Fruit fly (Drosophila melanogaster) whole organism, embryonic: Measurements from ENCODE around the gene CG34301.

Experiments
- Blimp-1 ChIP-seq: fragments of 200-800 bp; sonication (Bioruptor generic); optimal IDR thresholded peaks from 3 replicates; lab custom pipeline; 2018; ENCODE audit warnings: missing biosample characterization, missing genetic modification characterization, mild to moderate bottlenecking, moderate library complexity, missing genetic modification reagents
- CG10147 ChIP-seq: fragments of 200-800 bp; sonication (Bioruptor generic); optimal IDR thresholded peaks from 2 replicates; lab custom pipeline; 2019; ENCODE audit warnings: missing biosample characterization, mild to moderate bottlenecking, missing genetic modification characterization, moderate library complexity
- CG10209 ChIP-seq: fragments of 200-800 bp; sonication (Bioruptor generic); optimal IDR thresholded peaks from 3 replicates; lab custom pipeline; 2017; ENCODE audit warnings: missing biosample characterization, mild to moderate bottlenecking, missing genetic modification characterization, missing genetic modification reagents
- CG10267 ChIP-seq: fragments of 200-800 bp; sonication (Bioruptor generic); optimal IDR thresholded peaks from 2 replicates; lab custom pipeline; 2018; ENCODE audit warnings: missing biosample characterization, mild to moderate bottlenecking, missing genetic modification characterization, moderate library complexity
- CG10462 ChIP-seq: fragments of 200-800 bp; sonication (Bioruptor generic); optimal IDR thresholded peaks from 2 replicates; lab custom pipeline; 2016; ENCODE audit warnings: missing biosample characterization, missing genetic modification characterization
- CG12071 ChIP-seq: fragments of 200-800 bp; sonication (Bioruptor generic); optimal IDR thresholded peaks from 3 replicates; lab custom pipeline; 2018; ENCODE audit warnings: missing biosample characterization, mild to moderate bottlenecking, missing genetic modification characterization
- CG12104 ChIP-seq: fragments of 200-800 bp; sonication (Bioruptor generic); optimal IDR thresholded peaks from 3 replicates; lab custom pipeline; 2016; ENCODE audit warnings: missing biosample characterization, missing genetic modification characterization
- CG15601 ChIP-seq: fragments of 200-800 bp; sonication (Bioruptor generic); optimal IDR thresholded peaks from 3 replicates; lab custom pipeline; 2019; ENCODE audit warnings: missing biosample characterization, mild to moderate bottlenecking, missing genetic modification characterization, moderate library complexity
- CG15696 ChIP-seq: fragments of 200-800 bp; sonication (Bioruptor generic); optimal IDR thresholded peaks from 2 replicates; lab custom pipeline; 2019; ENCODE audit warnings: missing biosample characterization, mild to moderate bottlenecking, missing genetic modification characterization, moderate library complexity
- CG16863 ChIP-seq: fragments of 200-800 bp; sonication (Bioruptor generic); optimal IDR thresholded peaks from 3 replicates; lab custom pipeline; 2016; ENCODE audit warnings: missing biosample characterization, missing genetic modification characterization
- CG17385 ChIP-seq: fragments of 200-800 bp; sonication (Bioruptor generic); optimal IDR thresholded peaks from 3 replicates; lab custom pipeline; 2018; ENCODE audit warnings: missing biosample characterization, mild to moderate bottlenecking, missing genetic modification characterization
- CG18476 ChIP-seq: fragments of 200-800 bp; sonication (Bioruptor generic); optimal IDR thresholded peaks from 2 replicates; lab custom pipeline; 2016; ENCODE audit warnings: missing biosample characterization, mild to moderate bottlenecking, missing genetic modification characterization
- CG2712 ChIP-seq: fragments of 200-800 bp; optimal IDR thresholded peaks from 3 replicates; lab custom pipeline; 2019; ENCODE audit warnings: missing biosample characterization, mild to moderate bottlenecking, missing genetic modification characterization, moderate library complexity
- CG30403 ChIP-seq: fragments of 200-800 bp; sonication (Bioruptor generic); optimal IDR thresholded peaks from 3 replicates; lab custom pipeline; 2016; ENCODE audit warnings: missing biosample characterization, missing genetic modification characterization
- CG3065 ChIP-seq: fragments of 200-800 bp; sonication (Bioruptor generic); optimal IDR thresholded peaks from 2 replicates; lab custom pipeline; 2016; ENCODE audit warnings: missing biosample characterization, missing genetic modification characterization
- CG32532 ChIP-seq: fragments of 200-800 bp; sonication (Bioruptor generic); IDR thresholded peaks from 2 replicates; pipeline ENCODE4 v1.3.6; 2022; ENCODE audit warnings: missing biosample characterization, missing genetic modification characterization
- CG32767 ChIP-seq: fragments of 200-800 bp; sonication (Bioruptor generic); IDR thresholded peaks from 2 replicates; pipeline ENCODE4 v1.3.6; 2022; ENCODE audit warnings: missing biosample characterization, missing genetic modification characterization
- CG3838 ChIP-seq: fragments of 200-800 bp; sonication (Bioruptor generic); optimal IDR thresholded peaks from 3 replicates; lab custom pipeline; 2016; ENCODE audit warnings: missing biosample characterization, missing genetic modification characterization
- CG3847 ChIP-seq: fragments of 200-800 bp; sonication (Bioruptor generic); IDR thresholded peaks from 2 replicates; pipeline ENCODE4 v1.3.6; 2022; ENCODE audit warnings: missing biosample characterization, missing genetic modification characterization
- CG42726 ChIP-seq: fragments of 200-800 bp; sonication (Bioruptor generic); IDR thresholded peaks from 2 replicates; pipeline ENCODE4 v1.3.6; 2022; ENCODE audit warnings: missing biosample characterization, missing genetic modification characterization; ENCODE audit not compliant: partially characterized antibody
- CG43689 ChIP-seq: fragments of 200-800 bp; sonication (Bioruptor generic); IDR thresholded peaks from 2 replicates; pipeline ENCODE4 v1.3.6; 2022; ENCODE audit warnings: missing biosample characterization, missing genetic modification characterization
- CG6654 ChIP-seq: fragments of 200-800 bp; sonication (Bioruptor generic); optimal IDR thresholded peaks from 2 replicates; lab custom pipeline; 2017; ENCODE audit warnings: missing biosample characterization, mild to moderate bottlenecking, missing genetic modification characterization
- CG6765 ChIP-seq: fragments of 200-800 bp; sonication (Bioruptor generic); optimal IDR thresholded peaks from 3 replicates; lab custom pipeline; 2017; ENCODE audit warnings: missing biosample characterization, mild to moderate bottlenecking, missing genetic modification characterization
- CG7745 ChIP-seq: fragments of 200-800 bp; sonication (Bioruptor generic); optimal IDR thresholded peaks from 2 replicates; lab custom pipeline; 2018; ENCODE audit warnings: missing biosample characterization, mild to moderate bottlenecking, missing genetic modification characterization, moderate library complexity
- CG9215 ChIP-seq: fragments of 200-800 bp; sonication (Bioruptor generic); IDR thresholded peaks from 2 replicates; pipeline ENCODE4 v1.3.6; 2022; ENCODE audit warnings: missing biosample characterization, missing genetic modification characterization
- CG9932 ChIP-seq: fragments of 200-800 bp; sonication (Bioruptor generic); IDR thresholded peaks from 2 replicates; pipeline ENCODE4 v1.3.6; 2022; ENCODE audit warnings: missing biosample characterization, missing genetic modification characterization
- Fer3 ChIP-seq: fragments of 200-800 bp; sonication (Bioruptor generic); optimal IDR thresholded peaks from 2 replicates; lab custom pipeline; 2018; ENCODE audit warnings: missing biosample characterization, mild to moderate bottlenecking, missing genetic modification characterization, moderate library complexity
- HLHmδ ChIP-seq: fragments of 200-800 bp; sonication (Bioruptor generic); optimal IDR thresholded peaks from 2 replicates; lab custom pipeline; 2018; ENCODE audit warnings: missing biosample characterization, mild to moderate bottlenecking, missing genetic modification characterization, moderate library complexity
- Hmr ChIP-seq: fragments of 200-800 bp; sonication (Bioruptor generic); optimal IDR thresholded peaks from 3 replicates; lab custom pipeline; 2017; ENCODE audit warnings: mild to moderate bottlenecking, missing biosample characterization, missing genetic modification reagents, missing genetic modification characterization
- Hmx ChIP-seq: fragments of 200-800 bp; sonication (Bioruptor generic); optimal IDR thresholded peaks from 2 replicates; lab custom pipeline; 2016; ENCODE audit warnings: missing biosample characterization, missing genetic modification characterization
- Ravus ChIP-seq: fragments of 200-800 bp; sonication (Bioruptor generic); IDR thresholded peaks from 2 replicates; pipeline ENCODE4 v1.3.6; 2022; ENCODE audit warnings: missing biosample characterization, missing genetic modification characterization
- bigmax ChIP-seq: fragments of 200-800 bp; sonication (Bioruptor generic); optimal IDR thresholded peaks from 2 replicates; lab custom pipeline; 2018; ENCODE audit warnings: missing biosample characterization, mild to moderate bottlenecking, missing genetic modification characterization
- bowl ChIP-seq: fragments of 200-800 bp; sonication (Bioruptor generic); IDR thresholded peaks from 2 replicates; pipeline ENCODE4 v1.3.6; 2022; ENCODE audit warnings: missing biosample characterization, missing genetic modification characterization
- cad ChIP-seq: fragments of >200 bp; optimal IDR thresholded peaks from 2 replicates; lab custom pipeline; 2017; ENCODE audit warnings: missing biosample characterization, missing genetic modification characterization
- croc ChIP-seq: fragments of 200-800 bp; sonication (Bioruptor generic); conservative IDR thresholded peaks from 3 replicates; pipeline ENCODE4 v1.3.6; 2022; ENCODE audit warnings: missing biosample characterization, missing genetic modification characterization
- dan ChIP-seq: fragments of 200-800 bp; sonication (Bioruptor generic); IDR thresholded peaks from 2 replicates; pipeline ENCODE4 v1.3.6; 2022; ENCODE audit warnings: missing biosample characterization, missing genetic modification characterization
- emc ChIP-seq: fragments of 200-800 bp; sonication (Bioruptor generic); optimal IDR thresholded peaks from 2 replicates; lab custom pipeline; 2016; ENCODE audit warnings: missing biosample characterization, missing genetic modification characterization
- fd96Cb ChIP-seq: fragments of 200-800 bp; sonication (Bioruptor generic); optimal IDR thresholded peaks from 2 replicates; lab custom pipeline; 2018; ENCODE audit warnings: missing biosample characterization, mild to moderate bottlenecking, missing genetic modification characterization, moderate library complexity
- ham ChIP-seq: fragments of 200-800 bp; sonication (Bioruptor generic); IDR thresholded peaks from 2 replicates; pipeline ENCODE4 v1.3.6; 2022; ENCODE audit warnings: missing biosample characterization, missing genetic modification characterization
- hkb ChIP-seq, 2 experiments: fragments of 200-800 bp in 1 of 2; fragments of >200 bp in 1 of 2; sonication (Bioruptor generic) in 1 of 2; IDR thresholded peaks in 1 of 2; optimal IDR thresholded peaks in 1 of 2; 2 replicates each; pipeline versions ENCODE4 v1.3.6 to Lab custom; 2017 to 2022; ENCODE audit warnings: missing biosample characterization in 1 of 2, missing genetic modification characterization in 1 of 2
- lola ChIP-seq, 3 experiments: fragments of >200 bp in 2 of 3; fragments of 200-800 bp in 1 of 3; sonication (Bioruptor generic) in 1 of 3; optimal IDR thresholded peaks; 2 replicates each; lab custom pipeline; 2017 to 2019; ENCODE audit warnings: missing biosample characterization in 3 of 3, missing genetic modification characterization in 3 of 3, mild to moderate bottlenecking in 1 of 3, moderate library complexity in 1 of 3
- phol ChIP-seq: fragments of 200-800 bp; sonication (Bioruptor generic); optimal IDR thresholded peaks from 3 replicates; lab custom pipeline; 2018; ENCODE audit warnings: missing biosample characterization, mild to moderate bottlenecking, missing genetic modification characterization, moderate library complexity
- prd ChIP-seq, 3 experiments: fragments of >200 bp in 2 of 3; fragments of 200-800 bp in 1 of 3; sonication (Bioruptor generic) in 1 of 3; optimal IDR thresholded peaks in 2 of 3; IDR thresholded peaks in 1 of 3; 2 replicates in 2 of 3; 3 replicates in 1 of 3; pipeline versions ENCODE4 v1.3.6 to Lab custom; 2017 to 2022; ENCODE audit warnings: missing biosample characterization in 1 of 3, missing genetic modification characterization in 1 of 3
- shn ChIP-seq: fragments of 200-800 bp; sonication (Bioruptor generic); optimal IDR thresholded peaks from 3 replicates; lab custom pipeline; 2016; ENCODE audit warnings: missing biosample characterization, missing genetic modification characterization
- sqz ChIP-seq: fragments of 200-800 bp; sonication (Bioruptor generic); optimal IDR thresholded peaks from 3 replicates; lab custom pipeline; 2018; ENCODE audit warnings: missing biosample characterization, mild to moderate bottlenecking, missing genetic modification characterization
- ssp ChIP-seq: fragments of 200-800 bp; sonication (Bioruptor generic); IDR thresholded peaks from 2 replicates; pipeline ENCODE4 v1.3.6; 2022; ENCODE audit warnings: missing biosample characterization, missing genetic modification characterization
- toy ChIP-seq: fragments of 200-800 bp; sonication (Bioruptor generic); IDR thresholded peaks from 2 replicates; pipeline ENCODE4 v1.3.6; 2022; ENCODE audit warnings: missing biosample characterization, missing genetic modification characterization
- wor ChIP-seq: fragments of 200-800 bp; sonication (Bioruptor generic); IDR thresholded peaks from 2 replicates; pipeline ENCODE4 v1.3.6; 2022; ENCODE audit warnings: missing biosample characterization, missing genetic modification characterization
- z ChIP-seq: fragments of 200-800 bp; sonication (Bioruptor generic); IDR thresholded peaks from 3 replicates; pipeline ENCODE4 v1.3.6; 2022; ENCODE audit warnings: missing biosample characterization, missing genetic modification characterization
- zf30C ChIP-seq: fragments of 200-800 bp; sonication (Bioruptor generic); optimal IDR thresholded peaks from 3 replicates; lab custom pipeline; 2018; ENCODE audit warnings: missing biosample characterization, mild to moderate bottlenecking, missing genetic modification characterization

The CG34301 gene

DNA sequence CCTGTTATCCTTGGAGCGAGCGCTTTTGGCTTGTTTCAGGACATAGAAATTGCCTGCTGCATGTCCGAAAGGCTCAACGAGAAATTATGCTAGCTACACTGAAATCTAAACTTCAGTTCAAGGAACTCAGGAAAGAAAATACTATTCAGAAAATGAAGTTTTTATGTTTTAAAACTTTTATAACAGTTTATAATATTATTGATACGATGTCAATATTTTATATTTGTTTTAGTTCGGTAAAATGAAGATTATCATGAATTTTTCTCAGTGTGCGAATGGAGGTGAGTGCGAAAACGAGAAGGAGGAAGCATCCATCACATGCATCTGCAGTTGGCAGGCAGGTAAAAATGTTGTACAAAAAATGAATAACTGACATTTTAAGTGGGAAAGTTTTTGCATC lies 26.9 kb upstream of the CG34301 start (continued):
- TF ChIP-seq croc (GFP tag; lab: Robert Waterston, UW) (peak; percentile 46; the same call in 1 of the 3 replicates), lola (GFP tag; optimal IDR thresholded peaks at IDR 0.05; lab: Kevin White, UChicago) (peak in 1 of 3 experiments; percentile 65), Ravus (no peak; the same call in 1 of the 2 replicates), CG10267 (tag; lab: Kevin White, UChicago) (peak; percentile 62), CG6765 (GFP tag; lab: Kevin White, UChicago) (no peak), CG15696 (tag; lab: Kevin White, UChicago) (peak; percentile 54), Blimp-1 (GFP tag; lab: Kevin White, UChicago) (peak; percentile 74), CG42726 (GFP tag; lab: Robert Waterston, UW) (no peak), CG43689 (GFP tag; lab: Robert Waterston, UW) (0 out of 2 replicates have a peak, but pooled peaks have one; percentile 34), CG9215 (GFP tag; lab: Robert Waterston, UW) (no peak), dan (GFP tag; lab: Robert Waterston, UW) (no peak), CG2712 (peak; percentile 76), Fer3 (tag; lab: Kevin White, UChicago) (peak; percentile 31), CG15601 (tag; lab: Kevin White, UChicago) (peak; percentile 55), shn (no peak), Hmx (GFP tag; lab: Kevin White, UChicago) (no peak), CG12104 (GFP tag; lab: Kevin White, UChicago) (peak; percentile 39), CG32767 (GFP tag; lab: Robert Waterston, UW) (no peak), ssp (GFP tag; lab: Robert Waterston, UW) (peak; percentile 30; the same call in 1 of the 2 replicates), ham (no peak), toy (GFP tag; lab: Robert Waterston, UW) (no peak), CG10209 (GFP tag; lab: Kevin White, UChicago) (peak; percentile 53), CG3065 (GFP tag; lab: Kevin White, UChicago) (no peak), CG32532 (GFP tag; lab: Robert Waterston, UW) (peak; percentile 40; the same call in 1 of the 2 replicates), CG18476 (peak; percentile 44), CG7745 (no peak), sqz (GFP tag; lab: Kevin White, UChicago) (no peak), CG10462 (no peak), prd (optimal IDR thresholded peaks at IDR 0.05; lab: Kevin White, UChicago) (no peak), prd (GFP tag; IDR thresholded peaks at IDR 0.05; lab: Robert Waterston, UW) (peak; percentile 88), wor (peak; percentile 46; the same call in 1 of the 2 replicates), CG16863 (GFP tag; lab: Kevin White, UChicago) (no peak), emc (GFP tag; lab: Kevin White, UChicago) (no peak), CG3847 (no peak), CG9932 (GFP tag; lab: Robert Waterston, UW) (peak; percentile 36; the same call in 1 of the 2 replicates), zf30C (GFP tag; lab: Kevin White, UChicago) (peak; percentile 24), CG12071 (GFP tag; lab: Kevin White, UChicago) (no peak), Hmr (GFP tag; lab: Kevin White, UChicago) (no peak), CG17385 (peak; percentile 64), HLHmδ (GFP tag; lab: Kevin White, UChicago) (no peak), z (GFP tag; lab: Robert Waterston, UW) (no peak), CG6654 (GFP tag; lab: Kevin White, UChicago) (no peak), CG10147 (peak; percentile 54), CG3838 (no peak), cad (GFP tag; lab: Kevin White, UChicago) (no peak), bigmax (GFP tag; lab: Kevin White, UChicago) (no peak), CG30403 (GFP tag; lab: Kevin White, UChicago) (peak; percentile 71), hkb (optimal IDR thresholded peaks at IDR 0.05; lab: Kevin White, UChicago) (no peak), hkb (GFP tag; IDR thresholded peaks at IDR 0.05; lab: Robert Waterston, UW) (peak; percentile 79), fd96Cb (tag; lab: Kevin White, UChicago) (peak; percentile 44), bowl (GFP tag; lab: Robert Waterston, UW) (no peak), phol (tag; lab: Kevin White, UChicago) (peak; percentile 73)
